Fruit fly (Drosophila melanogaster) whole organism, embryonic: Measurements from ENCODE around the gene Dfd.

Experiments
- B-H2 ChIP-seq: fragments of 200-800 bp; sonication (Bioruptor generic); optimal IDR thresholded peaks from 2 replicates; lab custom pipeline; 2018; ENCODE audit warnings: missing biosample characterization, mild to moderate bottlenecking, missing genetic modification characterization
- CG10462 ChIP-seq: fragments of 200-800 bp; sonication (Bioruptor generic); optimal IDR thresholded peaks from 2 replicates; lab custom pipeline; 2016; ENCODE audit warnings: missing biosample characterization, missing genetic modification characterization
- CG11504 ChIP-seq: fragments of 200-800 bp; sonication (Bioruptor generic); optimal IDR thresholded peaks from 3 replicates; lab custom pipeline; 2019; ENCODE audit warnings: missing biosample characterization, mild to moderate bottlenecking, missing genetic modification characterization, moderate library complexity
- CG11696 ChIP-seq: fragments of 200-800 bp; sonication (Bioruptor generic); IDR thresholded peaks from 2 replicates; pipeline ENCODE4 v1.3.6; 2022; ENCODE audit warnings: missing biosample characterization, missing genetic modification characterization
- CG12391 ChIP-seq: fragments of 200-800 bp; sonication (Bioruptor generic); optimal IDR thresholded peaks from 3 replicates; lab custom pipeline; 2018; ENCODE audit warnings: missing biosample characterization, mild to moderate bottlenecking, missing genetic modification characterization, moderate library complexity
- CG12744 ChIP-seq: fragments of 200-800 bp; sonication (Bioruptor generic); optimal IDR thresholded peaks from 2 replicates; lab custom pipeline; 2016; ENCODE audit warnings: missing biosample characterization, missing genetic modification characterization
- CG13894 ChIP-seq: fragments of 200-800 bp; sonication (Bioruptor generic); optimal IDR thresholded peaks from 3 replicates; lab custom pipeline; 2018; ENCODE audit warnings: missing biosample characterization, mild to moderate bottlenecking, missing genetic modification characterization, moderate library complexity
- CG14710 ChIP-seq: fragments of 200-800 bp; sonication (Bioruptor generic); optimal IDR thresholded peaks from 3 replicates; lab custom pipeline; 2019; ENCODE audit warnings: missing biosample characterization, mild to moderate bottlenecking, missing genetic modification characterization, moderate library complexity
- CG15269 ChIP-seq: fragments of 200-800 bp; sonication (Bioruptor generic); optimal IDR thresholded peaks from 2 replicates; lab custom pipeline; 2018; ENCODE audit warnings: missing biosample characterization, mild to moderate bottlenecking, missing genetic modification characterization, moderate library complexity
- CG17361 ChIP-seq: fragments of 200-800 bp; sonication (Bioruptor generic); IDR thresholded peaks from 3 replicates; pipeline ENCODE4 v1.3.6; 2022; ENCODE audit warnings: missing biosample characterization, missing genetic modification characterization
- CG17829 ChIP-seq: fragments of 200-800 bp; optimal IDR thresholded peaks from 2 replicates; lab custom pipeline; 2019; ENCODE audit warnings: missing biosample characterization, mild to moderate bottlenecking, missing genetic modification characterization, moderate library complexity
- CG18262 ChIP-seq: fragments of 200-800 bp; optimal IDR thresholded peaks from 3 replicates; lab custom pipeline; 2019; ENCODE audit warnings: missing biosample characterization, mild to moderate bottlenecking, missing genetic modification characterization, moderate library complexity
- CG32772 ChIP-seq: fragments of 200-800 bp; sonication (Bioruptor generic); IDR thresholded peaks from 2 replicates; pipeline ENCODE4 v1.3.6; 2022; ENCODE audit warnings: missing biosample characterization, missing genetic modification characterization
- CG3281 ChIP-seq: fragments of 200-800 bp; sonication (Bioruptor generic); optimal IDR thresholded peaks from 3 replicates; lab custom pipeline; 2017; ENCODE audit warnings: missing biosample characterization, mild to moderate bottlenecking, missing genetic modification characterization
- CG6683 ChIP-seq: fragments of 200-800 bp; sonication (Bioruptor generic); optimal IDR thresholded peaks from 2 replicates; lab custom pipeline; 2017; ENCODE audit warnings: missing biosample characterization, mild to moderate bottlenecking, missing genetic modification characterization, missing genetic modification reagents
- CG6791 ChIP-seq: fragments of 200-800 bp; sonication (Bioruptor generic); IDR thresholded peaks from 3 replicates; pipeline ENCODE4 v1.3.6; 2022; ENCODE audit warnings: missing biosample characterization, missing genetic modification characterization; ENCODE audit not compliant: partially characterized antibody
- CG7786 ChIP-seq: fragments of 200-800 bp; sonication (Bioruptor generic); optimal IDR thresholded peaks from 2 replicates; lab custom pipeline; 2016; ENCODE audit warnings: missing biosample characterization, missing genetic modification characterization
- CG8478 ChIP-seq: fragments of >200 bp; optimal IDR thresholded peaks from 2 replicates; lab custom pipeline; 2018
- CG9876 ChIP-seq: fragments of 200-800 bp; sonication (Bioruptor generic); optimal IDR thresholded peaks from 2 replicates; lab custom pipeline; 2016; ENCODE audit warnings: missing biosample characterization, missing genetic modification characterization
- Dp ChIP-seq: fragments of 200-800 bp; sonication (Bioruptor generic); optimal IDR thresholded peaks from 2 replicates; lab custom pipeline; 2018; ENCODE audit warnings: missing biosample characterization, mild to moderate bottlenecking, missing genetic modification characterization, moderate library complexity
- Fer2 ChIP-seq: fragments of 200-800 bp; sonication (Bioruptor generic); optimal IDR thresholded peaks from 2 replicates; lab custom pipeline; 2018; ENCODE audit warnings: missing biosample characterization, mild to moderate bottlenecking, missing genetic modification characterization, moderate library complexity
- GATAe ChIP-seq: fragments of 200-800 bp; sonication (Bioruptor generic); conservative IDR thresholded peaks from 2 replicates; pipeline ENCODE4 v1.3.6; 2022; ENCODE audit warnings: missing biosample characterization, missing genetic modification characterization
- Hey ChIP-seq: fragments of 200-800 bp; sonication (Bioruptor generic); optimal IDR thresholded peaks from 3 replicates; lab custom pipeline; 2018; ENCODE audit warnings: missing biosample characterization, mild to moderate bottlenecking, missing genetic modification characterization
- Lim3 ChIP-seq: fragments of 200-800 bp; sonication (Bioruptor generic); IDR thresholded peaks from 2 replicates; pipeline ENCODE4 v1.3.6; 2022; ENCODE audit warnings: missing biosample characterization, missing genetic modification characterization
- Mad ChIP-seq: fragments of 200-800 bp; sonication (Bioruptor generic); optimal IDR thresholded peaks from 2 replicates; lab custom pipeline; 2016; ENCODE audit warnings: missing biosample characterization, missing genetic modification characterization
- Sin3A ChIP-seq: fragments of >200 bp; optimal IDR thresholded peaks from 2 replicates; lab custom pipeline; 2018
- Sry-β ChIP-seq: fragments of 200-800 bp; sonication (Bioruptor generic); optimal IDR thresholded peaks from 2 replicates; lab custom pipeline; 2018; ENCODE audit warnings: missing biosample characterization, mild to moderate bottlenecking, missing genetic modification characterization, moderate library complexity
- Tbp ChIP-seq: fragments of >200 bp; optimal IDR thresholded peaks from 2 replicates; lab custom pipeline; 2018; ENCODE audit warnings: missing biosample characterization, missing genetic modification characterization
- YL-1 ChIP-seq: fragments of 200-800 bp; sonication (Bioruptor generic); optimal IDR thresholded peaks from 3 replicates; lab custom pipeline; 2017; ENCODE audit warnings: missing biosample characterization, mild to moderate bottlenecking, missing genetic modification characterization
- amos ChIP-seq: fragments of 200-800 bp; sonication (Bioruptor generic); IDR thresholded peaks from 2 replicates; pipeline ENCODE4 v1.3.6; 2022; ENCODE audit warnings: missing biosample characterization, missing genetic modification characterization; ENCODE audit not compliant: partially characterized antibody
- ash1 ChIP-seq: fragments of 200-800 bp; sonication (Bioruptor generic); optimal IDR thresholded peaks from 2 replicates; lab custom pipeline; 2018; ENCODE audit warnings: missing biosample characterization, mild to moderate bottlenecking, missing genetic modification characterization
- caup ChIP-seq: fragments of 200-800 bp; sonication (Bioruptor generic); optimal IDR thresholded peaks from 3 replicates; lab custom pipeline; 2017; ENCODE audit warnings: missing biosample characterization, mild to moderate bottlenecking, missing genetic modification characterization, moderate library complexity; ENCODE audit not compliant: severe bottlenecking
- croc ChIP-seq: fragments of 200-800 bp; sonication (Bioruptor generic); conservative IDR thresholded peaks from 3 replicates; pipeline ENCODE4 v1.3.6; 2022; ENCODE audit warnings: missing biosample characterization, missing genetic modification characterization
- disco-r ChIP-seq: fragments of 200-800 bp; sonication (Bioruptor generic); optimal IDR thresholded peaks from 2 replicates; lab custom pipeline; 2016; ENCODE audit warnings: missing biosample characterization, missing genetic modification characterization
- fd3F ChIP-seq: fragments of 200-800 bp; sonication (Bioruptor generic); optimal IDR thresholded peaks from 2 replicates; lab custom pipeline; 2018; ENCODE audit warnings: missing biosample characterization, mild to moderate bottlenecking, missing genetic modification characterization, moderate library complexity
- hbn ChIP-seq: fragments of 200-800 bp; sonication (Bioruptor generic); IDR thresholded peaks from 2 replicates; pipeline ENCODE4 v1.3.6; 2022; ENCODE audit warnings: missing biosample characterization, missing genetic modification characterization; ENCODE audit not compliant: partially characterized antibody
- hkb ChIP-seq, 2 experiments: fragments of 200-800 bp in 1 of 2; fragments of >200 bp in 1 of 2; sonication (Bioruptor generic) in 1 of 2; IDR thresholded peaks in 1 of 2; optimal IDR thresholded peaks in 1 of 2; 2 replicates each; pipeline versions ENCODE4 v1.3.6 to Lab custom; 2017 to 2022; ENCODE audit warnings: missing biosample characterization in 1 of 2, missing genetic modification characterization in 1 of 2
- hth ChIP-seq: fragments of >200 bp; optimal IDR thresholded peaks from 2 replicates; lab custom pipeline; 2017; ENCODE audit warnings: inconsistent platforms
- jing ChIP-seq: fragments of 200-800 bp; sonication (Bioruptor generic); optimal IDR thresholded peaks from 2 replicates; lab custom pipeline; 2018; ENCODE audit warnings: missing biosample characterization, mild to moderate bottlenecking, missing genetic modification characterization
- nau ChIP-seq: fragments of 200-800 bp; sonication (Bioruptor generic); optimal IDR thresholded peaks from 3 replicates; lab custom pipeline; 2017; ENCODE audit warnings: missing biosample characterization, mild to moderate bottlenecking, missing genetic modification characterization, missing genetic modification reagents
- pb ChIP-seq: fragments of 200-800 bp; sonication (Bioruptor generic); optimal IDR thresholded peaks from 3 replicates; lab custom pipeline; 2016; ENCODE audit warnings: missing biosample characterization, missing genetic modification characterization
- phol ChIP-seq: fragments of 200-800 bp; sonication (Bioruptor generic); optimal IDR thresholded peaks from 3 replicates; lab custom pipeline; 2018; ENCODE audit warnings: missing biosample characterization, mild to moderate bottlenecking, missing genetic modification characterization, moderate library complexity
- psq ChIP-seq: fragments of 200-800 bp; sonication (Bioruptor generic); optimal IDR thresholded peaks from 2 replicates; lab custom pipeline; 2017; ENCODE audit warnings: missing biosample characterization, missing genetic modification characterization
- repo ChIP-seq: fragments of 200-800 bp; sonication (Bioruptor generic); optimal IDR thresholded peaks from 2 replicates; lab custom pipeline; 2016; ENCODE audit warnings: missing biosample characterization, missing genetic modification characterization
- sisA ChIP-seq: fragments of 200-800 bp; sonication (Bioruptor generic); IDR thresholded peaks from 2 replicates; pipeline ENCODE4 v1.3.6; 2022; ENCODE audit warnings: missing biosample characterization, missing genetic modification characterization
- sr ChIP-seq: fragments of 200-800 bp; sonication (Bioruptor generic); IDR thresholded peaks from 3 replicates; pipeline ENCODE4 v1.3.6; 2022; ENCODE audit warnings: missing biosample characterization, missing genetic modification characterization
- stwl ChIP-seq: fragments of 200-800 bp; sonication (Bioruptor generic); optimal IDR thresholded peaks from 3 replicates; lab custom pipeline; 2018; ENCODE audit warnings: missing biosample characterization, mild to moderate bottlenecking, missing genetic modification characterization, moderate library complexity
- z ChIP-seq: fragments of 200-800 bp; sonication (Bioruptor generic); IDR thresholded peaks from 3 replicates; pipeline ENCODE4 v1.3.6; 2022; ENCODE audit warnings: missing biosample characterization, missing genetic modification characterization
- zen2 ChIP-seq: fragments of 200-800 bp; sonication (Bioruptor generic); IDR thresholded peaks from 3 replicates; pipeline ENCODE4 v1.3.6; 2022; ENCODE audit warnings: missing biosample characterization, missing genetic modification characterization; ENCODE audit not compliant: partially characterized antibody

The Dfd gene

dm6 chr3R:6760755-6761647 is 30.6 kb upstream of the Dfd start (continued):
- TF ChIP-seq CG13894 (tag; lab: Kevin White, UChicago) (no peak), CG6683 (GFP tag; lab: Kevin White, UChicago) (peak; percentile 21), CG7786 (GFP tag; lab: Kevin White, UChicago) (no peak), CG10462 (no peak), Fer2 (tag; lab: Kevin White, UChicago) (no peak), nau (GFP tag; lab: Kevin White, UChicago) (no peak), sisA (no peak), YL-1 (GFP tag; lab: Kevin White, UChicago) (no peak), ash1 (GFP tag; lab: Kevin White, UChicago) (no peak), CG12391 (tag; lab: Kevin White, UChicago) (peak; percentile 56), fd3F (GFP tag; lab: Kevin White, UChicago) (no peak), CG18262 (tag; lab: Kevin White, UChicago) (peak; percentile 73), CG17361 (GFP tag; lab: Robert Waterston, UW) (peak; percentile 64; the same call in 2 of the 3 replicates), CG9876 (no peak), Mad (no peak), Lim3 (no peak), repo (no peak), croc (GFP tag; lab: Robert Waterston, UW) (0 out of 3 replicates have a peak, but pooled peaks have one; percentile 16), Sin3A (lab: Kevin White, UChicago) (no peak), Dp (GFP tag; lab: Kevin White, UChicago) (no peak), hbn (GFP tag; lab: Robert Waterston, UW) (no peak), GATAe (GFP tag; lab: Robert Waterston, UW) (no peak), psq (GFP tag; lab: Kevin White, UChicago) (no peak), CG32772 (GFP tag; lab: Robert Waterston, UW) (0 out of 2 replicates have a peak, but pooled peaks have one; percentile 14), sr (no peak), CG8478 (no peak), CG12744 (no peak), CG11504 (tag; lab: Kevin White, UChicago) (peak; percentile 65), caup (GFP tag; lab: Kevin White, UChicago) (no peak), phol (tag; lab: Kevin White, UChicago) (peak; percentile 44), CG6791 (GFP tag; lab: Robert Waterston, UW) (no peak; the same call in 2 of the 3 replicates), CG14710 (tag; lab: Kevin White, UChicago) (peak; percentile 45), CG11696 (GFP tag; lab: Robert Waterston, UW) (no peak), Hey (tag; lab: Kevin White, UChicago) (no peak), disco-r (no peak), CG17829 (peak; percentile 59), pb (GFP tag; lab: Kevin White, UChicago) (no peak), hth (lab: Kevin White, UChicago) (no peak), Tbp (no peak), jing (GFP tag; lab: Kevin White, UChicago) (no peak), hkb (optimal IDR thresholded peaks at IDR 0.05; lab: Kevin White, UChicago) (no peak), hkb (GFP tag; IDR thresholded peaks at IDR 0.05; lab: Robert Waterston, UW) (no peak), z (GFP tag; lab: Robert Waterston, UW) (no peak), B-H2 (no peak), stwl (tag; lab: Kevin White, UChicago) (no peak), amos (GFP tag; lab: Robert Waterston, UW) (no peak), zen2 (no peak), CG15269 (tag; lab: Kevin White, UChicago) (peak; percentile 39), Sry-β (GFP tag; lab: Kevin White, UChicago) (no peak), CG3281 (GFP tag; lab: Kevin White, UChicago) (peak; percentile 21)
